Fruit fly (Drosophila melanogaster): ENCODE measurements around the gene CG44405.

DNA sequence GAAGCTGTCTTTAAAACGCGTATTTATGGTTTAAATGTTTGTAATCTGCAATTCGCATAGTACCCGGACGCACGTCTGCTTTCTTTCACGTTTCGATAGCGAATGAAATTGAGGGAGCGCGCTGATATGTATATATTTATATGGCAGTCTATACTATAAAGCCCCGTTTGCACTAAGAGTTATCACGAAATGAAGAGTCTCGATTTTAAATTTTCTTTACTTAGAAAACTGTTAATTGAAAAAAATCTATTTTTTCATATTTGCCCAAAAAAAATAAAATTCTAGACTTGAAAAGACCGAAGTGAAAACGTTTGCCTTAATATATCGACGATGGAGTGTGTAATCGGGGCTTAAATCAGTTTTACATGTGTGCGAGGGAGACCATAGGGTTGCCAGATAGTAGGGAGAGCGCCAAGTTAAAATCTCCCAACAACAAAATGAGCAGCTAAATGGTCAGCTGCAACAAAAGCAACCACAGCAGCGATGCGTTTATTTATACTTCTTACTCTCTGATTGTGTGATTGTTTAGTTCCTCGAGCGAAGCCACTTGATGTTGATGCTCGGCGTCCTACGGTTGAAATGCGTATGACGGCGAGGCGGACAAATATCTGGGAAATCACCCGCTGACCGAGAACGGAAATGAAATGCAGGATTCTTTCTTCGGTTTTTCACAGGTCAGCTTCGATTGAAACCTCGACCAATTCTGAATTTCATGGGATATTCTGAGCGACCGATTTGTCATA is 16.4 kb downstream of the CG44405 start, which contains the start of gene cact:
- TF ChIP-seq spab (GFP tag; optimal IDR thresholded peaks at IDR 0.05): peak; percentile 69
- peak; percentile 94 for TF ChIP-seq Met (GFP tag; optimal IDR thresholded peaks at IDR 0.05)
- peak; percentile 83 for TF ChIP-seq fkh (GFP tag; optimal IDR thresholded peaks at IDR 0.05)
- peak; percentile 52 for TF ChIP-seq fd85E (GFP tag; optimal IDR thresholded peaks at IDR 0.05)
